Worm (Caenorhabditis elegans): ENCODE results near the gene Y38H6A.1.
"Not testable (repeated sequence)": the region's sequence is repeated elsewhere in the genome, so short reads cannot be mapped to it uniquely, and the experiment has no call there.

The Y38H6A.1 gene

ce11 chrV:20338020-20338419, 12.5 kb downstream of the Y38H6A.1 start:
- TF ChIP-seq W03F9.2 (tag; optimal IDR thresholded peaks at IDR 0.05) = no peak
- TF ChIP-seq him-1 (tag; optimal IDR thresholded peaks at IDR 0.05) = no peak

- TF ChIP-seq him-1 (tag; optimal IDR thresholded peaks at IDR 0.05) = no peak
- TF ChIP-seq W03F9.2 (tag; optimal IDR thresholded peaks at IDR 0.05) = no peak
- TF ChIP-seq dao-5 (tag; optimal IDR thresholded peaks at IDR 0.05) = no peak
Measured at ce11 chrV:20338870-20339269, 13.4 kb downstream of the Y38H6A.1 start.

- no peak for TF ChIP-seq dao-5 (tag; optimal IDR thresholded peaks at IDR 0.05)
- TF ChIP-seq W03F9.2 (tag; optimal IDR thresholded peaks at IDR 0.05) = no peak
- no peak for TF ChIP-seq him-1 (tag; optimal IDR thresholded peaks at IDR 0.05)
Measured at ce11 chrV:20344889-20345288, 19.4 kb downstream of the Y38H6A.1 start, which contains the start of gene Y38H6A.3. Gene Y38H6A.3, plus strand, starts transcription at chrV:20345189.

- no peak for TF ChIP-seq dao-5 (tag; optimal IDR thresholded peaks at IDR 0.05)
- no peak for TF ChIP-seq W03F9.2 (tag; optimal IDR thresholded peaks at IDR 0.05)
- no peak for TF ChIP-seq him-1 (tag; optimal IDR thresholded peaks at IDR 0.05)
Measured at ce11 chrV:20347625-20348024, 22.1 kb downstream of the Y38H6A.1 start.

- TF ChIP-seq W03F9.2 (tag; optimal IDR thresholded peaks at IDR 0.05) (no peak), him-1 (tag; optimal IDR thresholded peaks at IDR 0.05) (no peak), dao-5 (tag; optimal IDR thresholded peaks at IDR 0.05) (no peak)
Measured at ce11 chrV:20350382-20350781, 24.9 kb downstream of the Y38H6A.1 start.

- no peak for TF ChIP-seq W03F9.2 (tag; optimal IDR thresholded peaks at IDR 0.05)
- no peak for TF ChIP-seq dao-5 (tag; optimal IDR thresholded peaks at IDR 0.05)
- TF ChIP-seq him-1 (tag; optimal IDR thresholded peaks at IDR 0.05) = no peak
Measured at ce11 chrV:20351195-20351594, 25.7 kb downstream of the Y38H6A.1 start, which contains the start of gene K02E2.1. Gene K02E2.1, plus strand, starts transcription at chrV:20351495.

ce11 chrV:20356472-20356871, 31.0 kb downstream of the Y38H6A.1 start, which contains the start of gene grd-11:
Gene grd-11, plus strand, starts transcription at chrV:20356772.
- no peak for TF ChIP-seq dao-5 (tag; optimal IDR thresholded peaks at IDR 0.05)
- no peak for TF ChIP-seq W03F9.2 (tag; optimal IDR thresholded peaks at IDR 0.05)
- no peak for TF ChIP-seq him-1 (tag; optimal IDR thresholded peaks at IDR 0.05)

- no peak for TF ChIP-seq W03F9.2 (tag; optimal IDR thresholded peaks at IDR 0.05)
- no peak for TF ChIP-seq him-1 (tag; optimal IDR thresholded peaks at IDR 0.05)
- TF ChIP-seq dao-5 (tag; optimal IDR thresholded peaks at IDR 0.05) = no peak
Measured at ce11 chrV:20366839-20367238, 41.3 kb downstream of the Y38H6A.1 start, which contains the start of gene K02E2.8. Gene K02E2.8, minus strand, starts transcription at chrV:20366939.

ce11 chrV:20369153-20369552, 43.6 kb downstream of the Y38H6A.1 start, which contains the start of gene srh-177:
Gene srh-177, minus strand, starts transcription at chrV:20369253.
- TF ChIP-seq dao-5, W03F9.2, him-1 (tag; optimal IDR thresholded peaks at IDR 0.05): not testable (repeated sequence)

ce11 chrV:20374484-20374883, 49.0 kb downstream of the Y38H6A.1 start:
- TF ChIP-seq him-1 (tag; optimal IDR thresholded peaks at IDR 0.05) (no peak), W03F9.2 (tag; optimal IDR thresholded peaks at IDR 0.05) (no peak), dao-5 (tag; optimal IDR thresholded peaks at IDR 0.05) (no peak)

- no peak for TF ChIP-seq W03F9.2 (tag; optimal IDR thresholded peaks at IDR 0.05)
- no peak for TF ChIP-seq him-1 (tag; optimal IDR thresholded peaks at IDR 0.05)
- no peak for TF ChIP-seq dao-5 (tag; optimal IDR thresholded peaks at IDR 0.05)
Measured at ce11 chrV:20375236-20375635, 49.7 kb downstream of the Y38H6A.1 start, which contains the start of gene ins-35. Gene ins-35, plus strand, starts transcription at chrV:20375536.

ce11 chrV:20376070-20376469, 50.6 kb downstream of the Y38H6A.1 start:
- TF ChIP-seq him-1 (tag; optimal IDR thresholded peaks at IDR 0.05) (no peak), W03F9.2 (tag; optimal IDR thresholded peaks at IDR 0.05) (no peak), dao-5 (tag; optimal IDR thresholded peaks at IDR 0.05) (no peak)

Measured in whole organism, L4/young adult.